Fruit fly (Drosophila melanogaster): ENCODE results near the gene me31B.

The me31B gene

dm6 chr2L:10291276-10291675 lies 52.1 kb downstream of the me31B start:
- TF ChIP-seq fd96Ca (GFP tag; IDR thresholded peaks at IDR 0.05) (no peak), Snoo (tag; optimal IDR thresholded peaks at IDR 0.05) (no peak), D1 (tag; optimal IDR thresholded peaks at IDR 0.05) (no peak), CG17806 (tag; optimal IDR thresholded peaks at IDR 0.05) (no peak), CG13204 (GFP tag; optimal IDR thresholded peaks at IDR 0.05) (no peak), CG34367 (tag; optimal IDR thresholded peaks at IDR 0.05) (no peak), rn (GFP tag; IDR thresholded peaks at IDR 0.05) (no peak), CG14655 (GFP tag; optimal IDR thresholded peaks at IDR 0.05) (no peak), CG8159 (tag; optimal IDR thresholded peaks at IDR 0.05) (no peak)

All from whole organism, pupa.